Fruit fly (Drosophila melanogaster): Measurements from ENCODE around the gene SLC5A11.

- TF ChIP-seq CG8478 (optimal IDR thresholded peaks at IDR 0.05) (no peak), CTCF (optimal IDR thresholded peaks at IDR 0.05) (no peak)
Measured at dm6 chr2L:8220393-8220934, 15.5 kb upstream of the SLC5A11 start, which contains the start of gene Snx6.

All from S2 (cell line).